Worm (Caenorhabditis elegans) whole organism, early embryonic: ENCODE results near the gene C35B1.8.

Experiments
- F13C5.2 ChIP-seq: sonication (generic microtip); optimal IDR thresholded peaks from 2 replicates; lab custom pipeline; 2017; ENCODE audit warnings: mild to moderate bottlenecking, missing genetic modification characterization, inconsistent platforms, missing compliant biosample characterization
- aly-1 ChIP-seq: sonication (generic microtip); optimal IDR thresholded peaks from 2 replicates; lab custom pipeline; 2016; ENCODE audit warnings: missing genetic modification characterization, missing compliant biosample characterization
- ama-1 ChIP-seq: fragments of 150-350 bp; optimal IDR thresholded peaks from 2 replicates; lab custom pipeline; 2014
- ceh-13 ChIP-seq: fragments of 200-800 bp; sonication (Bioruptor generic); optimal IDR thresholded peaks from 2 replicates; lab custom pipeline; 2018; ENCODE audit warnings: mild to moderate bottlenecking, missing genetic modification characterization, missing compliant biosample characterization
- ceh-36 ChIP-seq: sonication (generic microtip); optimal IDR thresholded peaks from 2 replicates; lab custom pipeline; 2016; ENCODE audit warnings: missing genetic modification characterization, inconsistent platforms, missing compliant biosample characterization
- ets-7 ChIP-seq: sonication (generic microtip); optimal IDR thresholded peaks from 2 replicates; lab custom pipeline; 2016; ENCODE audit warnings: missing genotype, missing genetic modification characterization, missing compliant biosample characterization
- flt-1 ChIP-seq: fragments of 200-800 bp; sonication (Bioruptor generic); IDR thresholded peaks from 2 replicates; pipeline ENCODE4 v1.3.6; 2022; ENCODE audit warnings: missing genetic modification characterization, missing compliant biosample characterization
- hnd-1 ChIP-seq: sonication (generic microtip); optimal IDR thresholded peaks from 2 replicates; lab custom pipeline; 2016; ENCODE audit warnings: missing genetic modification characterization, missing compliant biosample characterization
- pes-1 ChIP-seq: fragments of 200-800 bp; sonication (Bioruptor generic); IDR thresholded peaks from 2 replicates; pipeline ENCODE4 v1.3.6; 2022; ENCODE audit warnings: missing genetic modification reagents, missing genetic modification characterization, missing compliant biosample characterization
- scrt-1 ChIP-seq: fragments of 200-800 bp; sonication (Bioruptor generic); IDR thresholded peaks from 2 replicates; pipeline ENCODE4 v1.3.6; 2022; ENCODE audit warnings: missing genetic modification characterization, missing compliant biosample characterization
- tbx-11 ChIP-seq: fragments of 200-800 bp; sonication (Bioruptor generic); IDR thresholded peaks from 2 replicates; pipeline ENCODE4 v1.3.6; 2022; ENCODE audit warnings: missing genetic modification characterization, missing compliant biosample characterization
- tbx-37 ChIP-seq: fragments of 200-800 bp; sonication (Bioruptor generic); conservative IDR thresholded peaks from 2 replicates; pipeline ENCODE4 v1.3.6; 2022; ENCODE audit warnings: missing genetic modification reagents, missing genetic modification characterization, missing compliant biosample characterization
- tra-4 ChIP-seq: sonication (generic microtip); optimal IDR thresholded peaks from 2 replicates; lab custom pipeline; 2017; ENCODE audit warnings: missing genetic modification characterization, missing compliant biosample characterization

DNA sequence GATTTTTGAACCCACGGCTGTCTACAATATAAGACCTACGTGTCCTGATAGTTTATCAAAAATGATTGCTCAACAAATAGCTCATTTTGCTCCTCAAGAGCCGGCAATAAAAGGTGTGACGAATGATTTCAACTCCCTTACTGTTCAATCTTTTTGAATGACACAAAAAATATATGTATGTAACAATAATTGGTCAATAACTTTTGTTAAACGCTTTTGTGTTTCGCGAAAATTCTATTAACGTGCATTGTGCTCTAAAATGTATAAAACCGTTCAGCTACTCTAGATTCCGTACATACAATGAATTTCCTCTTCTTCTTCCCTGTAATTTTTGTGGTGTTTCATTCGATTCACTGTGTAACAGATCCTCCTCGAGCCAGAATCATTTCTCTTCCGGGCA, 713 bp upstream of the C35B1.8 start, which contains the start of gene C35B1.4:
- no peak for TF ChIP-seq tra-4 (tag; lab: Kevin White, UChicago)
- no peak for TF ChIP-seq ceh-13 (GFP tag; lab: Kevin White, UChicago)
- TF ChIP-seq scrt-1 (GFP tag; lab: Robert Waterston, UW) = no peak
- no peak for TF ChIP-seq ama-1
- no peak for TF ChIP-seq aly-1 (tag; lab: Kevin White, UChicago)
- no peak for TF ChIP-seq ets-7 (tag; lab: Kevin White, UChicago)
- no peak for TF ChIP-seq ceh-36
- no peak for TF ChIP-seq hnd-1 (tag; lab: Kevin White, UChicago)
- no peak for TF ChIP-seq flt-1 (GFP tag; lab: Robert Waterston, UW)
- TF ChIP-seq tbx-37 (GFP tag; lab: Robert Waterston, UW) = no peak
- TF ChIP-seq tbx-11 (GFP tag; lab: Robert Waterston, UW) = no peak
- no peak for TF ChIP-seq F13C5.2 (tag; lab: Kevin White, UChicago)
- TF ChIP-seq pes-1 = no peak
